Fruit fly (Drosophila melanogaster) whole organism: ENCODE results near the gene Arl5.

Source experiments
- CG8478 ChIP-seq: fragments of >200 bp; optimal IDR thresholded peaks from 2 replicates; lab custom pipeline; 2018; ENCODE audit warnings: inconsistent platforms
- pan ChIP-seq: fragments of >200 bp; optimal IDR thresholded peaks from 2 replicates; lab custom pipeline; 2017
- psq ChIP-seq: fragments of >200 bp; optimal IDR thresholded peaks from 2 replicates; lab custom pipeline; 2017
- usp ChIP-seq: fragments of >200 bp; optimal IDR thresholded peaks from 2 replicates; lab custom pipeline; 2017; ENCODE audit warnings: missing biosample characterization, missing genetic modification characterization, mixed read lengths

DNA sequence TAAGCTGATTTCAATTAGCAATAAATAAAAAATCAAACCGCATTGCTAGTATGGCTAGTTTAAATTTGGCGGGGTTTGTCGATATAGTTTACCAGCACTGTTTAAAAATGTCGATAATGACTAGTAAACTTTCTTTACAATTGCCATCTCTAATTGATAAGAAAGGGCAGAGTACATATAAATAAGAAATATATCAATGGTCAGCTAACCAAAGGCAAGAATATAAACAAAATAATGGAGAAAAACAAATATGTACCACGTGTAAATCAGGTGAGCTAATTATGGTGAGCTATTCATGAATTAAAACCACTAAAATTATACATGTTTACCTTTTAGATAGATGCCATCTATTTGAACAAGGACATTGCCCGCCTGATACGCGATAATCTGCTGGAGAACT is 39.3 kb upstream of the Arl5 start, which contains the start of gene Pex2:
- no peak for TF ChIP-seq CG8478 (lab: Kevin White, UChicago)
- TF ChIP-seq pan (lab: Kevin White, UChicago): no peak
- no peak for TF ChIP-seq psq (lab: Kevin White, UChicago)
- TF ChIP-seq usp (GFP tag; lab: Kevin White, UChicago): no peak
